Worm (Caenorhabditis elegans): ENCODE results near the gene C25H3.1.

DNA sequence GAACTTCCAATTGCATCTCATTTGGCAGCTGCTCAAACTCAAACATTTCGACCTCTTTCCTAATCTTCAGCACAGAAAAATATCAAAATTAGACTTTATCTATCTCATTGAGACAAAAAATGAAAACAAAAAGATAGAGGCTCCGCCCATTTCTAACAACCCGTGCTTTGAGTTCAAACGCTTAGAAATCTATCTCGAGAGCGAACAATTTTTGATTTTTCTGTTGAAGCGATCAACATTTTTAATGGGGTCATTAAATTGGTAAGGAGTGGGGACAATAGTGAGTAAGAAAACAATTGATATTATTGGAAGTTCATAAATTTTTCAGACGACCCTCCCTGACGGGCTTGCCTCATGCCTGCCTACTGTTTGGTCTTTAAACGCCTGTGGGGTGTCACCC, at the start of gene C25H3.1, which contains the start of gene C25H3.10:
- no peak for TF ChIP-seq nhr-129 (tag; optimal IDR thresholded peaks at IDR 0.05)
- TF ChIP-seq unc-55 (GFP tag; optimal IDR thresholded peaks at IDR 0.05): no peak
- TF ChIP-seq nhr-237 (tag; optimal IDR thresholded peaks at IDR 0.05): no peak
- TF ChIP-seq R02D3.7 (tag; optimal IDR thresholded peaks at IDR 0.05): no peak
- TF ChIP-seq C34F6.9 (tag; optimal IDR thresholded peaks at IDR 0.05): no peak
- TF ChIP-seq zag-1 (tag; optimal IDR thresholded peaks at IDR 0.05): no peak

Measured in whole organism, L2 larva.